Fruit fly (Drosophila melanogaster): ENCODE results near the gene CG18666.

Gene CG18666

DNA sequence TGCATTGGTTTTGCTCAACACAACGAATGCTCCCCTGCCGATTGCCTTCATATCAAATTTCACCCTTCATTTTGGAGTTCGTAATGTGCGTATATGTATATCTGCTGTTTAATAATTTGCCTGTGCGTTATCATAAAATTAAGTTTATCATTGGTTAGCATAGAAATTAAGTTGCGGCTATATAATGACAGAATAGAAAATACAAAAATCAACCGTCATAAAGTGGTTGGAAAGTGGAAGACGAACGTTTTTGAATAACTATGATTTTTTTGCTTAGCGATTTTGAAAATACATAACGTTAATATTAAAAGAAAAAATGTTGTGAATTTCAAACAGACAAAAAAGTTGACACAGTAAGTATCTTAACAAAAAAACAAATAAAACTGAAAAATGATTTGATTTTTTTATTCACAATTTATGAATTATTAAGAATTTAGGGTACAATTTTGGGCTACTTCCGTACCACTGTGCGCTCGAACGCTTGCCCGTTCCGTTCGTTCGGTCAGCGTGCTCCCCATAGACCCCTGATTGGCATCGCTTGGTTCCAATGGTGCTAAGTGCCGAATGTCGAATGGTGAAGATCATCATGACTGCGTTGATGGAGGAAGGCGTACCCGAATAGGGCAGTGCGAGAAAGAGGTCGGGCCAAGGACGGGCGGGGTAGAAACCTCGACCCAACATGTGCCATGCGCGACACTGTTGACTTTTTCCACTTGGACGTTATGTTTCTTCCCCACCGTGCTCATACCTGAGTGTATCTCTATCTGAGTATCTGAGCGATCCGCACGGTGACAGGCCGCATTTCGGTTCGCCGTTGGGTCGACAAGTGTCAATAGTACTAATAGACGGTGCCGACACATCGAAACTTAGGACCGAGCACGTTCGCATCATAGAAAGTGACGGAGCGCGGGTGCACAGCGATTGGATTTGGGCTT is 3.3 kb downstream of the CG18666 start (continued):
- no peak for TF ChIP-seq crp (GFP tag; optimal IDR thresholded peaks at IDR 0.05)
- no peak for TF ChIP-seq zf30C (GFP tag; optimal IDR thresholded peaks at IDR 0.05)
- no peak for TF ChIP-seq gce (GFP tag; IDR thresholded peaks at IDR 0.05)
- TF ChIP-seq ac (GFP tag; optimal IDR thresholded peaks at IDR 0.05) = no peak
- peak; percentile 48 for TF ChIP-seq CG10209 (GFP tag; optimal IDR thresholded peaks at IDR 0.05)
- no peak for TF ChIP-seq CG10431 (GFP tag; optimal IDR thresholded peaks at IDR 0.05)
- no peak for TF ChIP-seq CrebB (tag; optimal IDR thresholded peaks at IDR 0.05)
- peak; percentile 62 for TF ChIP-seq Mes4 (GFP tag; optimal IDR thresholded peaks at IDR 0.05)
- TF ChIP-seq Chrac-16 (GFP tag; optimal IDR thresholded peaks at IDR 0.05) = peak; percentile 52
- TF ChIP-seq sens-2 (GFP tag; IDR thresholded peaks at IDR 0.05) = no peak
- peak; percentile 17 for TF ChIP-seq ftz-f1 (GFP tag; optimal IDR thresholded peaks at IDR 0.05)
- TF ChIP-seq CG8089 (GFP tag; optimal IDR thresholded peaks at IDR 0.05) = no peak
- no peak for TF ChIP-seq CG42726 (GFP tag; IDR thresholded peaks at IDR 0.05; ENCODE audit: partially characterized antibody)
- peak; percentile 22 for TF ChIP-seq gcm2 (GFP tag; optimal IDR thresholded peaks at IDR 0.05)
- no peak for TF ChIP-seq ab (GFP tag; optimal IDR thresholded peaks at IDR 0.05)
- TF ChIP-seq dmrt99B (tag; optimal IDR thresholded peaks at IDR 0.05) = peak; percentile 50
- no peak for TF ChIP-seq dm (GFP tag; optimal IDR thresholded peaks at IDR 0.05)
- no peak for TF ChIP-seq Tbp (GFP tag; optimal IDR thresholded peaks at IDR 0.05)
- TF ChIP-seq CG4282 (GFP tag; optimal IDR thresholded peaks at IDR 0.05) = peak; percentile 44
- peak; percentile 45 for TF ChIP-seq bab2 (GFP tag; optimal IDR thresholded peaks at IDR 0.05)
- peak; percentile 30 for TF ChIP-seq salm (tag; optimal IDR thresholded peaks at IDR 0.05)
- TF ChIP-seq Taf1 (GFP tag; IDR thresholded peaks at IDR 0.05) = no peak
- TF ChIP-seq CG1233 (GFP tag; optimal IDR thresholded peaks at IDR 0.05) = peak; percentile 2
- no peak for TF ChIP-seq CG7963 (GFP tag; IDR thresholded peaks at IDR 0.05; ENCODE audit: partially characterized antibody)
- peak; percentile 5 for TF ChIP-seq CG2116 (GFP tag; optimal IDR thresholded peaks at IDR 0.05)
- TF ChIP-seq onecut (GFP tag; IDR thresholded peaks at IDR 0.05) = no peak
- no peak for TF ChIP-seq fd64A (GFP tag; optimal IDR thresholded peaks at IDR 0.05)
- TF ChIP-seq CG30403 (GFP tag; optimal IDR thresholded peaks at IDR 0.05) = peak; percentile 81
- peak; percentile 73 for TF ChIP-seq row (GFP tag; IDR thresholded peaks at IDR 0.05)
- no peak for TF ChIP-seq trh (GFP tag; optimal IDR thresholded peaks at IDR 0.05)
- TF ChIP-seq CG6689 (GFP tag; IDR thresholded peaks at IDR 0.05) = peak; percentile 52
- peak; percentile 57 for TF ChIP-seq cwo (GFP tag; optimal IDR thresholded peaks at IDR 0.05)
- TF ChIP-seq Deaf1 (tag; optimal IDR thresholded peaks at IDR 0.05) = no peak
- TF ChIP-seq sna (GFP tag; IDR thresholded peaks at IDR 0.05; ENCODE audit: partially characterized antibody) = no peak
- TF ChIP-seq eyg (GFP tag; optimal IDR thresholded peaks at IDR 0.05) = no peak
- TF ChIP-seq E2f2 (GFP tag; IDR thresholded peaks at IDR 0.05) = peak; percentile 46; the same call in 1 of the 2 replicates
- TF ChIP-seq CG34224 (GFP tag; IDR thresholded peaks at IDR 0.05; ENCODE audit: partially characterized antibody) = no peak
- TF ChIP-seq CG17361 (GFP tag; IDR thresholded peaks at IDR 0.05) = peak; percentile 65; the same call in 1 of the 3 replicates
- no peak for TF ChIP-seq CG7987 (GFP tag; optimal IDR thresholded peaks at IDR 0.05)
- no peak for TF ChIP-seq cg (GFP tag; optimal IDR thresholded peaks at IDR 0.05)
- TF ChIP-seq org-1 (GFP tag; optimal IDR thresholded peaks at IDR 0.05) = peak; percentile 50
- peak; percentile 22 for TF ChIP-seq CG14710 (tag; optimal IDR thresholded peaks at IDR 0.05)
- peak; percentile 3 for TF ChIP-seq Myb (GFP tag; optimal IDR thresholded peaks at IDR 0.05)
- peak; percentile 36; the same call in 1 of the 2 replicates for TF ChIP-seq CG14014 (GFP tag; IDR thresholded peaks at IDR 0.05)
- TF ChIP-seq vfl (GFP tag; optimal IDR thresholded peaks at IDR 0.05) = peak; percentile 11
- no peak for TF ChIP-seq CG9797 (GFP tag; optimal IDR thresholded peaks at IDR 0.05)
- no peak; the same call in 1 of the 2 replicates for TF ChIP-seq Ravus (GFP tag; IDR thresholded peaks at IDR 0.05)
- peak; percentile 7 for TF ChIP-seq Antp (GFP tag; optimal IDR thresholded peaks at IDR 0.05)
- peak; percentile 62 for TF ChIP-seq phol (tag; optimal IDR thresholded peaks at IDR 0.05)

All from whole organism, embryonic.